Worm (Caenorhabditis elegans): ENCODE measurements around the gene C06C3.10.

- TF ChIP-seq blmp-1 (tag; optimal IDR thresholded peaks at IDR 0.05; ENCODE audit: insufficient read depth) (no peak), lin-13 (GFP tag; optimal IDR thresholded peaks at IDR 0.05) (no peak), unc-39 (tag; optimal IDR thresholded peaks at IDR 0.05) (no peak), elt-3 (tag; optimal IDR thresholded peaks at IDR 0.05) (no peak), ZK546.5 (tag; optimal IDR thresholded peaks at IDR 0.05) (no peak), nhr-12 (tag; optimal IDR thresholded peaks at IDR 0.05) (no peak), alr-1 (tag; optimal IDR thresholded peaks at IDR 0.05) (no peak), skn-1 (tag; optimal IDR thresholded peaks at IDR 0.05) (peak; percentile 19), F13H6.1 (tag; optimal IDR thresholded peaks at IDR 0.05) (no peak), ama-1 (optimal IDR thresholded peaks at IDR 0.05) (no peak), R02D3.7 (tag; optimal IDR thresholded peaks at IDR 0.05) (no peak), unc-62 (GFP tag; optimal IDR thresholded peaks at IDR 0.05) (no peak)
These were observed 1.1 kb upstream of the C06C3.10 start for ce11 chrII:9378174-9378573.
